Worm (Caenorhabditis elegans): ENCODE data around the gene T07C4.12.

The T07C4.12 gene

DNA sequence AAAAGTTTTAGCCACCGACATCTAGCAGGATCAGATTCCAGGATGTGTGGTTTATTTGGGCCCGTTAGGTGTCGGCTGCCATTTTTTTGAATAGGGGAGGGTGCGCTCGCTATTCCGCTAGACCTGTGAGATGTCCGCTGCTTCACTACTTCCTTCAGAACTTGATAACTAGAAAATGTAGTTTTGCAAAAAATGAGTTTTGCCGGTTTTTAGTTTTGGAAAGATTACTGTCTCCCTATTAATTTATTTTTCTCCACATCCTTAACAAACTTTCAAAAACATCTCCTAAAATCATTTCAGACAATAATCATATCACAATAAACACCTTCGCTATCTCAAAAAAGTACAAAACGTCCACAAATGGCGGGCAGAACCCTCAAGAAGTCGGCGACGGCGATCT, 37.6 kb downstream of the T07C4.12 start, which contains the start of gene vglu-2:
TSS of gene vglu-2 (plus strand) at position 301 of the 400 bp plus-strand sequence.
- no peak for TF ChIP-seq xbp-1 (tag; optimal IDR thresholded peaks at IDR 0.05)
- TF ChIP-seq unc-30 (tag; optimal IDR thresholded peaks at IDR 0.05): no peak
- TF ChIP-seq nhr-77 (tag; optimal IDR thresholded peaks at IDR 0.05): no peak
- TF ChIP-seq unc-130 (tag; optimal IDR thresholded peaks at IDR 0.05): no peak
- TF ChIP-seq elt-2 (tag; optimal IDR thresholded peaks at IDR 0.05): no peak
- no peak for TF ChIP-seq sox-4 (tag; optimal IDR thresholded peaks at IDR 0.05)
- TF ChIP-seq C16A3.4 (tag; optimal IDR thresholded peaks at IDR 0.05): no peak

DNA sequence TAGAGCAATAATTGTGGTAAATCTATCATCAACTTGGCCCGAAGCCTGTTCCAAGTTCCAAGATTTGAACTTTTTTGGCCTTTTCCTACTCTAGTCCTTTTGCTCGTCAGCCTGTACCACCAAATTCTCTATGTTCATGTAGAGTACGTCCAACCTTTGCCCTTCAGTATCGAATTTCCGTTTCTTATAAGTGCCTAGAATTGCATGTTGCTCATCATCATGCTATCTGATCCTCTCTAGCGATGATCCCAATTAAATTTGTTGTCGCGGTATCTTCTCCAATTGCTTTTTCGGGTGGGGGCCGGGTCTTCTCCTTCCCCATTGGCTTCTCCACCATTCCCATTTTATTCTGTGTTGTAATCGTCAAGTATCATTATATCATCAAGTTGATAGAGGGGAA, 38.5 kb downstream of the T07C4.12 start:
- TF ChIP-seq nhr-76 (tag; optimal IDR thresholded peaks at IDR 0.05) (no peak), grh-1 (GFP tag; IDR thresholded peaks at IDR 0.05) (no peak), C34B4.2 (tag; optimal IDR thresholded peaks at IDR 0.05) (no peak), ets-5 (GFP tag; IDR thresholded peaks at IDR 0.05) (no peak), hpl-2 (GFP tag; optimal IDR thresholded peaks at IDR 0.05) (no peak), elt-3 (tag; optimal IDR thresholded peaks at IDR 0.05) (no peak), fkh-8 (tag; optimal IDR thresholded peaks at IDR 0.05) (no peak), blmp-1 (tag; optimal IDR thresholded peaks at IDR 0.05) (no peak), unc-86 (tag; optimal IDR thresholded peaks at IDR 0.05) (no peak), ceh-63 (GFP tag; optimal IDR thresholded peaks at IDR 0.05) (no peak), ceh-88 (GFP tag; IDR thresholded peaks at IDR 0.05) (no peak), Y116A8C.19 (tag; optimal IDR thresholded peaks at IDR 0.05; ENCODE audit: borderline replicate concordance) (no peak), lin-15B (tag; optimal IDR thresholded peaks at IDR 0.05) (no peak)

DNA sequence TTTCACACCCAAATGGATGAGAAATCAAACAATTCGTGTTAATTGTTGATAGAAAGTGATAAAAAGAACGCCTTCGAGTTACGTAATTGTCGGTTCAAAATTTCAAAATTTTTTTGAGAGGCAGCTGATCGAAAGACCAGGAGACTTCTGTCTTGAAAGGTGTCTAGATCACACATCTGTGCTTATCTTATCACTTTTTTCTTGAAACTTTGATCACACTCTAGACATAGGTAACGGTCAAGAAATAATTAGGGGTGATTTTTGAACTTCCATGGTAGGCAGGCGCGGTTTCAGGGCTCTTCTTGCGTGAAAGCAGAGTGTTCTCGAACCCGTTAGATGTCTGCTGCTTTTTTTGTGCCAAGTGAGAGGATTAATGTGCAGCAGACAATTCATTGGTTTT, 39.1 kb downstream of the T07C4.12 start:
- TF ChIP-seq nhr-85 (tag): peak; percentile 72
- peak in 2 of 6 experiments; percentile 32 to 78 for TF ChIP-seq elt-3 (tag; optimal IDR thresholded peaks at IDR 0.05)
- TF ChIP-seq aha-1 (tag; optimal IDR thresholded peaks at IDR 0.05): no peak

DNA sequence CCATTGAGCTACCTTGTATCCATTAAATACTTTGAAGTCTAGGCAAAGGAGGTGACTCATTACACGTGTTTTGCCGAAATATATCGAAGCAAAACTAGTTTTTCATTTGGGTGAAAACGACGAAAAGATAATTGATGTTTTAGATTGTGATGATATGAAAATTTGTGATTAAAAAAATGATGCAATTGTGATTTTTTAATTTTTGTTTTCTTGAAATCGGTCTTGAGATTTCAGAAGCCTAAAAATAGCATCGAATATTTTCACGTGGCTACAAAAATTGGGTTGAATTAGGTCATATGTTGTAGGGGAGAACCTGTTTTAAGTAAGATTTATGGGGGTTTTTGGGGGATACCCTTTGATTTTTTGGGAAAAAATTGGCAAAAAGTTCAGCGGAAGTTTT, 41.9 kb downstream of the T07C4.12 start:
- TF ChIP-seq unc-30 (tag; optimal IDR thresholded peaks at IDR 0.05): no peak
- TF ChIP-seq nhr-85 (tag): peak; percentile 95
- peak; percentile 41; the same call in 1 of the 2 replicates for TF ChIP-seq grh-1 (GFP tag; IDR thresholded peaks at IDR 0.05)
- TF ChIP-seq unc-62 (GFP tag; optimal IDR thresholded peaks at IDR 0.05): no peak
- no peak for TF ChIP-seq dsc-1 (tag; optimal IDR thresholded peaks at IDR 0.05)
- no peak for TF ChIP-seq sup-37 (GFP tag; optimal IDR thresholded peaks at IDR 0.05)
- TF ChIP-seq elt-2 (tag; optimal IDR thresholded peaks at IDR 0.05): no peak
- no peak for TF ChIP-seq aly-2 (tag; optimal IDR thresholded peaks at IDR 0.05)
- peak in 2 of 6 experiments; percentile 20 to 59 for TF ChIP-seq elt-3 (tag; optimal IDR thresholded peaks at IDR 0.05)
- TF ChIP-seq dpl-1 (GFP tag; optimal IDR thresholded peaks at IDR 0.05): no peak
- no peak for TF ChIP-seq sptf-1 (tag; optimal IDR thresholded peaks at IDR 0.05)
- no peak for TF ChIP-seq pag-3 (tag; optimal IDR thresholded peaks at IDR 0.05; ENCODE audit: borderline replicate concordance, insufficient read depth)
- no peak for TF ChIP-seq fos-1 (tag; optimal IDR thresholded peaks at IDR 0.05)
- no peak for TF ChIP-seq xbp-1 (tag; optimal IDR thresholded peaks at IDR 0.05)
- TF ChIP-seq hlh-17 (GFP tag; optimal IDR thresholded peaks at IDR 0.05; ENCODE audit: borderline replicate concordance): no peak
- no peak for TF ChIP-seq nhr-77 (tag; optimal IDR thresholded peaks at IDR 0.05)
- no peak for TF ChIP-seq ztf-4 (tag; optimal IDR thresholded peaks at IDR 0.05)
- TF ChIP-seq egl-13 (tag; optimal IDR thresholded peaks at IDR 0.05): no peak
- TF ChIP-seq nhr-19 (GFP tag; conservative IDR thresholded peaks at IDR 0.05): no peak
- no peak for TF ChIP-seq nhr-47 (tag; optimal IDR thresholded peaks at IDR 0.05)
- TF ChIP-seq ama-1 (optimal IDR thresholded peaks at IDR 0.05): no peak
- no peak for TF ChIP-seq efl-3 (GFP tag; optimal IDR thresholded peaks at IDR 0.05)
- no peak for TF ChIP-seq fkh-8 (tag; optimal IDR thresholded peaks at IDR 0.05)
- TF ChIP-seq blmp-1 (tag; optimal IDR thresholded peaks at IDR 0.05): peak; percentile 23
- no peak for TF ChIP-seq nhr-84 (tag; optimal IDR thresholded peaks at IDR 0.05)
- no peak for TF ChIP-seq irx-1 (tag; optimal IDR thresholded peaks at IDR 0.05)
- TF ChIP-seq ets-5 (GFP tag; IDR thresholded peaks at IDR 0.05): no peak
- TF ChIP-seq lin-15B (tag; optimal IDR thresholded peaks at IDR 0.05): no peak
- no peak for TF ChIP-seq unc-86 (tag; optimal IDR thresholded peaks at IDR 0.05)
- TF ChIP-seq nhr-28 (tag; optimal IDR thresholded peaks at IDR 0.05): no peak
- no peak for TF ChIP-seq Y116A8C.19 (tag; optimal IDR thresholded peaks at IDR 0.05; ENCODE audit: borderline replicate concordance)
- TF ChIP-seq lin-39 (tag; optimal IDR thresholded peaks at IDR 0.05): no peak
- TF ChIP-seq mef-2 (tag; optimal IDR thresholded peaks at IDR 0.05): no peak
- TF ChIP-seq egl-27 (tag; optimal IDR thresholded peaks at IDR 0.05): no peak
- no peak for TF ChIP-seq aha-1 (tag; optimal IDR thresholded peaks at IDR 0.05)
- TF ChIP-seq mep-1 (tag; optimal IDR thresholded peaks at IDR 0.05): no peak
- TF ChIP-seq pqm-1 (tag; optimal IDR thresholded peaks at IDR 0.05): no peak
- TF ChIP-seq nhr-20 (tag; optimal IDR thresholded peaks at IDR 0.05): peak; percentile 53
- no peak for TF ChIP-seq ceh-63 (GFP tag; optimal IDR thresholded peaks at IDR 0.05)
